Fruit fly (Drosophila melanogaster) whole organism, embryonic: ENCODE results near the gene Exn.
A peak's percentile ranks its signal among the peaks of the same experiment; 100 is the strongest.

Experiments used
- Blimp-1 ChIP-seq: fragments of 200-800 bp; sonication (Bioruptor generic); optimal IDR thresholded peaks from 3 replicates; lab custom pipeline; 2018; ENCODE audit warnings: missing biosample characterization, missing genetic modification characterization, mild to moderate bottlenecking, moderate library complexity, missing genetic modification reagents
- CG12104 ChIP-seq: fragments of 200-800 bp; sonication (Bioruptor generic); optimal IDR thresholded peaks from 3 replicates; lab custom pipeline; 2016; ENCODE audit warnings: missing biosample characterization, missing genetic modification characterization
- CG12769 ChIP-seq: fragments of 200-800 bp; sonication (Bioruptor generic); optimal IDR thresholded peaks from 2 replicates; lab custom pipeline; 2019; ENCODE audit warnings: missing biosample characterization, mild to moderate bottlenecking, missing genetic modification characterization, moderate library complexity
- CG13624 ChIP-seq: fragments of 200-800 bp; sonication (Bioruptor generic); optimal IDR thresholded peaks from 2 replicates; lab custom pipeline; 2016; ENCODE audit warnings: missing biosample characterization, missing genetic modification characterization
- CG14441 ChIP-seq: fragments of 200-800 bp; sonication (Bioruptor generic); IDR thresholded peaks from 2 replicates; pipeline ENCODE4 v1.3.6; 2022; ENCODE audit warnings: missing biosample characterization, missing genetic modification characterization
- CG14667 ChIP-seq: fragments of 200-800 bp; sonication (Bioruptor generic); IDR thresholded peaks from 2 replicates; pipeline ENCODE4 v1.3.6; 2022; ENCODE audit warnings: missing biosample characterization, missing genetic modification characterization
- CG14710 ChIP-seq: fragments of 200-800 bp; sonication (Bioruptor generic); optimal IDR thresholded peaks from 3 replicates; lab custom pipeline; 2019; ENCODE audit warnings: missing biosample characterization, mild to moderate bottlenecking, missing genetic modification characterization, moderate library complexity
- CG1602 ChIP-seq: fragments of 200-800 bp; sonication (Bioruptor generic); optimal IDR thresholded peaks from 3 replicates; lab custom pipeline; 2016; ENCODE audit warnings: missing biosample characterization, missing genetic modification characterization
- CG1603 ChIP-seq: fragments of 200-800 bp; sonication (Bioruptor generic); optimal IDR thresholded peaks from 2 replicates; lab custom pipeline; 2019; ENCODE audit warnings: missing biosample characterization, mild to moderate bottlenecking, missing genetic modification characterization, moderate library complexity
- CG17829 ChIP-seq: fragments of 200-800 bp; optimal IDR thresholded peaks from 2 replicates; lab custom pipeline; 2019; ENCODE audit warnings: missing biosample characterization, mild to moderate bottlenecking, missing genetic modification characterization, moderate library complexity
- CG1832 ChIP-seq: fragments of 200-800 bp; sonication (Bioruptor generic); optimal IDR thresholded peaks from 2 replicates; lab custom pipeline; 2017; ENCODE audit warnings: missing biosample characterization, mild to moderate bottlenecking, missing genetic modification characterization, inconsistent platforms
- CG18599 ChIP-seq: fragments of 200-800 bp; sonication (Bioruptor generic); optimal IDR thresholded peaks from 3 replicates; lab custom pipeline; 2017; ENCODE audit warnings: missing biosample characterization, missing genetic modification characterization, mild to moderate bottlenecking, moderate library complexity, missing genetic modification reagents
- CG2678 ChIP-seq: fragments of 200-800 bp; sonication (Bioruptor generic); optimal IDR thresholded peaks from 3 replicates; lab custom pipeline; 2019; ENCODE audit warnings: missing biosample characterization, mild to moderate bottlenecking, missing genetic modification characterization, moderate library complexity
- CG31441 ChIP-seq: fragments of 200-800 bp; sonication (Bioruptor generic); IDR thresholded peaks from 2 replicates; pipeline ENCODE4 v1.3.6; 2022; ENCODE audit warnings: missing biosample characterization, missing genetic modification characterization
- CG32532 ChIP-seq: fragments of 200-800 bp; sonication (Bioruptor generic); IDR thresholded peaks from 2 replicates; pipeline ENCODE4 v1.3.6; 2022; ENCODE audit warnings: missing biosample characterization, missing genetic modification characterization
- CG4424 ChIP-seq: fragments of 200-800 bp; sonication (Bioruptor generic); optimal IDR thresholded peaks from 3 replicates; lab custom pipeline; 2016; ENCODE audit warnings: missing biosample characterization, missing genetic modification characterization
- CG4730 ChIP-seq: fragments of 200-800 bp; sonication (Bioruptor generic); IDR thresholded peaks from 2 replicates; pipeline ENCODE4 v1.3.6; 2022; ENCODE audit warnings: missing biosample characterization, missing genetic modification characterization
- CG6272 ChIP-seq: fragments of 200-800 bp; sonication (Bioruptor generic); IDR thresholded peaks from 2 replicates; pipeline ENCODE4 v1.3.6; 2022; ENCODE audit warnings: missing biosample characterization, missing genetic modification characterization
- CTCF ChIP-seq: fragments of 200-800 bp; sonication (Bioruptor generic); optimal IDR thresholded peaks from 2 replicates; lab custom pipeline; 2017; ENCODE audit warnings: missing biosample characterization, mild to moderate bottlenecking, missing genetic modification characterization, moderate library complexity
- E2f2 ChIP-seq: fragments of 200-800 bp; sonication (Bioruptor generic); IDR thresholded peaks from 2 replicates; pipeline ENCODE4 v1.3.6; 2022; ENCODE audit warnings: missing biosample characterization, missing genetic modification characterization
- ERR ChIP-seq: fragments of 200-800 bp; sonication (Bioruptor generic); optimal IDR thresholded peaks from 2 replicates; lab custom pipeline; 2016; ENCODE audit warnings: missing biosample characterization, missing genetic modification characterization
- Ets97D ChIP-seq: fragments of 200-800 bp; sonication (Bioruptor generic); optimal IDR thresholded peaks from 3 replicates; lab custom pipeline; 2016; ENCODE audit warnings: missing biosample characterization, missing genetic modification characterization
- Gug ChIP-seq: fragments of 200-800 bp; sonication (Bioruptor generic); IDR thresholded peaks from 4 replicates; pipeline ENCODE4 v1.3.6; 2022; ENCODE audit warnings: missing biosample characterization, missing genetic modification characterization
- MESR4 ChIP-seq: fragments of 200-800 bp; sonication (Bioruptor generic); optimal IDR thresholded peaks from 2 replicates; lab custom pipeline; 2018; ENCODE audit warnings: missing biosample characterization, mild to moderate bottlenecking, missing genetic modification characterization, moderate library complexity
- Neu2 ChIP-seq: fragments of 200-800 bp; sonication (Bioruptor generic); optimal IDR thresholded peaks from 3 replicates; lab custom pipeline; 2016; ENCODE audit warnings: missing biosample characterization, missing genetic modification characterization, borderline replicate concordance
- Pdp1 ChIP-seq, 2 experiments: fragments of 200-800 bp; sonication (Bioruptor generic); optimal IDR thresholded peaks; 3 replicates each; lab custom pipeline; 2016; ENCODE audit warnings: missing biosample characterization in 2 of 2, missing genetic modification characterization in 2 of 2, mild to moderate bottlenecking in 1 of 2, moderate library complexity in 1 of 2
- Sin3A ChIP-seq: fragments of >200 bp; optimal IDR thresholded peaks from 2 replicates; lab custom pipeline; 2018
- amos ChIP-seq: fragments of 200-800 bp; sonication (Bioruptor generic); IDR thresholded peaks from 2 replicates; pipeline ENCODE4 v1.3.6; 2022; ENCODE audit warnings: missing biosample characterization, missing genetic modification characterization; ENCODE audit not compliant: partially characterized antibody
- bbx ChIP-seq: fragments of 200-800 bp; sonication (Bioruptor generic); IDR thresholded peaks from 2 replicates; pipeline ENCODE4 v1.3.6; 2022; ENCODE audit warnings: missing biosample characterization, missing genetic modification characterization; ENCODE audit not compliant: partially characterized antibody
- bsh ChIP-seq, 2 experiments: fragments of 200-800 bp; sonication (Bioruptor generic); optimal IDR thresholded peaks; 2 replicates each; lab custom pipeline; 2017 to 2018; ENCODE audit warnings: mild to moderate bottlenecking in 2 of 2, missing biosample characterization in 2 of 2, missing genetic modification characterization in 2 of 2, moderate library complexity in 1 of 2
- caup ChIP-seq: fragments of 200-800 bp; sonication (Bioruptor generic); optimal IDR thresholded peaks from 3 replicates; lab custom pipeline; 2017; ENCODE audit warnings: missing biosample characterization, mild to moderate bottlenecking, missing genetic modification characterization, moderate library complexity; ENCODE audit not compliant: severe bottlenecking
- ci ChIP-seq: fragments of 200-800 bp; sonication (Bioruptor generic); IDR thresholded peaks from 3 replicates; pipeline ENCODE4 v1.3.6; 2022; ENCODE audit warnings: missing biosample characterization, missing genetic modification characterization
- dmrt99B ChIP-seq: fragments of 200-800 bp; sonication (Bioruptor generic); optimal IDR thresholded peaks from 2 replicates; lab custom pipeline; 2018; ENCODE audit warnings: missing biosample characterization, mild to moderate bottlenecking, missing genetic modification characterization, moderate library complexity
- dpn ChIP-seq, 2 experiments: fragments of 200-800 bp; sonication (Bioruptor generic); optimal IDR thresholded peaks; 3 replicates each; lab custom pipeline; 2016; ENCODE audit warnings: missing biosample characterization in 2 of 2, missing genetic modification characterization in 2 of 2
- her ChIP-seq: fragments of 200-800 bp; sonication (Bioruptor generic); optimal IDR thresholded peaks from 2 replicates; lab custom pipeline; 2016; ENCODE audit warnings: missing biosample characterization, missing genetic modification characterization
- lov ChIP-seq, 2 experiments: fragments of 200-800 bp in 1 of 2; fragments of >200 bp in 1 of 2; sonication (Bioruptor generic) in 1 of 2; IDR thresholded peaks in 1 of 2; optimal IDR thresholded peaks in 1 of 2; 2 replicates in 1 of 2; 3 replicates in 1 of 2; pipeline versions ENCODE4 v1.3.6 to Lab custom; 2017 to 2022; ENCODE audit warnings: missing biosample characterization in 1 of 2, missing genetic modification characterization in 1 of 2
- mirr ChIP-seq: fragments of 200-800 bp; sonication (Bioruptor generic); optimal IDR thresholded peaks from 3 replicates; lab custom pipeline; 2018; ENCODE audit warnings: missing biosample characterization, mild to moderate bottlenecking, missing genetic modification characterization
- mld ChIP-seq: fragments of 200-800 bp; sonication (Bioruptor generic); IDR thresholded peaks from 3 replicates; pipeline ENCODE4 v1.3.6; 2022; ENCODE audit warnings: missing biosample characterization, missing genetic modification characterization; ENCODE audit not compliant: partially characterized antibody
- nmo ChIP-seq: fragments of 200-800 bp; sonication (Bioruptor generic); optimal IDR thresholded peaks from 2 replicates; lab custom pipeline; 2018; ENCODE audit warnings: missing biosample characterization, mild to moderate bottlenecking, missing genetic modification characterization, moderate library complexity
- onecut ChIP-seq: fragments of 200-800 bp; sonication (Bioruptor generic); IDR thresholded peaks from 2 replicates; pipeline ENCODE4 v1.3.6; 2022; ENCODE audit warnings: missing biosample characterization, missing genetic modification characterization
- pfk ChIP-seq: fragments of 200-800 bp; sonication (Bioruptor generic); optimal IDR thresholded peaks from 2 replicates; lab custom pipeline; 2018; ENCODE audit warnings: missing biosample characterization, mild to moderate bottlenecking, missing genetic modification characterization, moderate library complexity
- phol ChIP-seq: fragments of 200-800 bp; sonication (Bioruptor generic); optimal IDR thresholded peaks from 3 replicates; lab custom pipeline; 2018; ENCODE audit warnings: missing biosample characterization, mild to moderate bottlenecking, missing genetic modification characterization, moderate library complexity
- rib ChIP-seq: fragments of 200-800 bp; sonication (Bioruptor generic); IDR thresholded peaks from 2 replicates; pipeline ENCODE4 v1.3.6; 2022; ENCODE audit warnings: missing biosample characterization, missing genetic modification characterization
- ro ChIP-seq: fragments of 200-800 bp; sonication (Bioruptor generic); IDR thresholded peaks from 2 replicates; pipeline ENCODE4 v1.3.6; 2022; ENCODE audit warnings: missing biosample characterization, missing genetic modification characterization
- slbo ChIP-seq: fragments of 200-800 bp; sonication (Bioruptor generic); IDR thresholded peaks from 2 replicates; pipeline ENCODE4 v1.3.6; 2022; ENCODE audit warnings: missing biosample characterization, missing genetic modification characterization
- sob ChIP-seq: fragments of 200-800 bp; sonication (Bioruptor generic); IDR thresholded peaks from 2 replicates; pipeline ENCODE4 v1.3.6; 2022; ENCODE audit warnings: missing biosample characterization, missing genetic modification characterization
- stwl ChIP-seq: fragments of 200-800 bp; sonication (Bioruptor generic); optimal IDR thresholded peaks from 3 replicates; lab custom pipeline; 2018; ENCODE audit warnings: missing biosample characterization, mild to moderate bottlenecking, missing genetic modification characterization, moderate library complexity
- zfh1 ChIP-seq: fragments of 200-800 bp; sonication (Bioruptor generic); IDR thresholded peaks from 3 replicates; pipeline ENCODE4 v1.3.6; 2022; ENCODE audit warnings: missing biosample characterization, missing genetic modification characterization

The Exn gene

dm6 chr3L:16955219-16956002 lies 14.4 kb upstream of the Exn start (continued):
- peak; percentile 42; the same call in 1 of the 2 replicates for TF ChIP-seq CG32532 (GFP tag; lab: Robert Waterston, UW)
- peak in 1 of 2 experiments; percentile 6 for TF ChIP-seq bsh (GFP tag; optimal IDR thresholded peaks at IDR 0.05; lab: Kevin White, UChicago)
- peak; percentile 98 for TF ChIP-seq CTCF (GFP tag; lab: Kevin White, UChicago)
- TF ChIP-seq sob (GFP tag; lab: Robert Waterston, UW): peak; percentile 50
- no peak for TF ChIP-seq CG4730 (GFP tag; lab: Robert Waterston, UW)
- no peak; the same call in 1 of the 2 replicates for TF ChIP-seq onecut
- peak; percentile 95; the same call in 1 of the 2 replicates for TF ChIP-seq amos (GFP tag; lab: Robert Waterston, UW)
- peak; percentile 34 to 56 for TF ChIP-seq dpn (GFP tag; optimal IDR thresholded peaks at IDR 0.05; lab: Kevin White, UChicago)
- TF ChIP-seq CG6272 (GFP tag; lab: Robert Waterston, UW): no peak
- TF ChIP-seq Gug: no peak
- peak; percentile 63 for TF ChIP-seq CG17829 (tag; lab: Kevin White, UChicago)
- peak; percentile 74 for TF ChIP-seq CG1603 (tag; lab: Kevin White, UChicago)
- TF ChIP-seq Blimp-1 (GFP tag; lab: Kevin White, UChicago): peak; percentile 57
- no peak for TF ChIP-seq CG18599 (GFP tag; lab: Kevin White, UChicago)
- TF ChIP-seq CG13624 (GFP tag; lab: Kevin White, UChicago): peak; percentile 24
- peak; percentile 57; the same call in 1 of the 3 replicates for TF ChIP-seq mld (GFP tag; lab: Robert Waterston, UW)
- peak; percentile 80 for TF ChIP-seq Ets97D (GFP tag; lab: Kevin White, UChicago)
- TF ChIP-seq CG14710 (tag; lab: Kevin White, UChicago): peak; percentile 56
- peak; percentile 30 for TF ChIP-seq phol (tag; lab: Kevin White, UChicago)
- peak; percentile 45; the same call in 1 of the 2 replicates for TF ChIP-seq slbo (GFP tag; lab: Robert Waterston, UW)
- no peak for TF ChIP-seq rib
- peak; percentile 15 for TF ChIP-seq MESR4 (GFP tag; lab: Kevin White, UChicago)
- peak; percentile 93 for TF ChIP-seq stwl (tag; lab: Kevin White, UChicago)
- no peak for TF ChIP-seq CG14441 (GFP tag; lab: Robert Waterston, UW)
- peak; percentile 60 for TF ChIP-seq nmo
- TF ChIP-seq bbx (GFP tag; lab: Robert Waterston, UW): peak; percentile 90
- TF ChIP-seq pfk (GFP tag; lab: Kevin White, UChicago): no peak
- TF ChIP-seq Pdp1 (GFP tag; optimal IDR thresholded peaks at IDR 0.05; lab: Kevin White, UChicago): peak in 1 of 2 experiments; percentile 92
- peak; percentile 45 for TF ChIP-seq CG12769 (tag; lab: Kevin White, UChicago)
- TF ChIP-seq her: peak; percentile 32
- peak; percentile 23 for TF ChIP-seq Sin3A (lab: Kevin White, UChicago)
- TF ChIP-seq dmrt99B (tag; lab: Kevin White, UChicago): no peak
- peak; percentile 33; the same call in 1 of the 3 replicates for TF ChIP-seq ci (GFP tag; lab: Robert Waterston, UW)
- TF ChIP-seq CG14667 (GFP tag; lab: Robert Waterston, UW): no peak
- no peak for TF ChIP-seq lov (optimal IDR thresholded peaks at IDR 0.05; lab: Kevin White, UChicago)
- no peak for TF ChIP-seq lov (GFP tag; IDR thresholded peaks at IDR 0.05; lab: Robert Waterston, UW)
- TF ChIP-seq CG31441: 0 out of 2 replicates have a peak, but pooled peaks have one; percentile 11
- TF ChIP-seq CG1832 (GFP tag; lab: Kevin White, UChicago): no peak
- peak; percentile 48 for TF ChIP-seq ERR
- TF ChIP-seq CG12104 (GFP tag; lab: Kevin White, UChicago): no peak
- TF ChIP-seq ro: no peak
- peak; percentile 5 for TF ChIP-seq CG2678 (tag; lab: Kevin White, UChicago)
- no peak for TF ChIP-seq CG1602 (GFP tag; lab: Kevin White, UChicago)
- no peak for TF ChIP-seq CG4424
- peak; percentile 28 for TF ChIP-seq mirr (GFP tag; lab: Kevin White, UChicago)
- peak; percentile 49; the same call in 2 of the 3 replicates for TF ChIP-seq zfh1 (GFP tag; lab: Robert Waterston, UW)
- TF ChIP-seq E2f2: peak; percentile 98
- TF ChIP-seq Neu2: no peak
- TF ChIP-seq caup: peak; percentile 11
